Worm (Caenorhabditis elegans): ENCODE results near the gene K12B6.4.

ce11 chrV:6244631-6245030, 36.4 kb downstream of the K12B6.4 start:
- TF ChIP-seq snpc-4 (tag; optimal IDR thresholded peaks at IDR 0.05): no peak
- TF ChIP-seq pha-4 (tag; optimal IDR thresholded peaks at IDR 0.05): no peak
- no peak for TF ChIP-seq sem-2 (GFP tag; optimal IDR thresholded peaks at IDR 0.05)
- no peak for TF ChIP-seq nhr-2 (tag; optimal IDR thresholded peaks at IDR 0.05)
- TF ChIP-seq lsy-2 (tag; optimal IDR thresholded peaks at IDR 0.05): no peak
- no peak for TF ChIP-seq unc-39 (tag; optimal IDR thresholded peaks at IDR 0.05)
- peak; percentile 26 for TF ChIP-seq ces-1 (GFP tag; optimal IDR thresholded peaks at IDR 0.05)
- TF ChIP-seq elt-3 (tag; optimal IDR thresholded peaks at IDR 0.05): no peak

All from whole organism, mixed stage, embryonic.